Worm (Caenorhabditis elegans) whole organism, late embryonic: ENCODE measurements around the gene F14H3.15.
A peak's percentile ranks its signal among the peaks of the same experiment; 100 is the strongest.

Source experiments
- C38D4.7 ChIP-seq: fragments of 200-800 bp; sonication (Bioruptor generic); optimal IDR thresholded peaks from 2 replicates; lab custom pipeline; 2018; ENCODE audit warnings: mild to moderate bottlenecking, missing genetic modification characterization, moderate library complexity, missing compliant biosample characterization
- K02D7.2 ChIP-seq: sonication (generic microtip); optimal IDR thresholded peaks from 2 replicates; lab custom pipeline; 2017; ENCODE audit warnings: mild to moderate bottlenecking, missing genetic modification characterization, missing compliant biosample characterization
- ahr-1 ChIP-seq: sonication (generic microtip); optimal IDR thresholded peaks from 2 replicates; lab custom pipeline; 2016; ENCODE audit warnings: missing genetic modification characterization, missing compliant biosample characterization
- ceh-19 ChIP-seq: fragments of 200-800 bp; sonication (Bioruptor generic); optimal IDR thresholded peaks from 2 replicates; lab custom pipeline; 2018; ENCODE audit warnings: mild to moderate bottlenecking, missing genetic modification characterization, missing compliant biosample characterization
- ceh-24 ChIP-seq: sonication (generic microtip); optimal IDR thresholded peaks from 2 replicates; lab custom pipeline; 2016; ENCODE audit warnings: mild to moderate bottlenecking, missing genetic modification characterization, missing compliant biosample characterization
- ceh-31 ChIP-seq: sonication (generic microtip); optimal IDR thresholded peaks from 2 replicates; lab custom pipeline; 2016; ENCODE audit warnings: missing genetic modification characterization, missing compliant biosample characterization
- ceh-45 ChIP-seq: fragments of 200-800 bp; sonication (Bioruptor generic); IDR thresholded peaks from 2 replicates; pipeline ENCODE4 v1.3.6; 2022; ENCODE audit warnings: missing genetic modification reagents, missing genetic modification characterization, missing compliant biosample characterization
- ceh-48 ChIP-seq: sonication (generic microtip); optimal IDR thresholded peaks from 2 replicates; lab custom pipeline; 2016; ENCODE audit warnings: missing genetic modification characterization, inconsistent platforms, missing compliant biosample characterization
- elt-2 ChIP-seq: sonication (generic microtip); optimal IDR thresholded peaks from 2 replicates; lab custom pipeline; 2016; ENCODE audit warnings: missing genetic modification reagents, missing genetic modification characterization, missing compliant biosample characterization
- elt-4 ChIP-seq: sonication (generic microtip); optimal IDR thresholded peaks from 2 replicates; lab custom pipeline; 2016; ENCODE audit warnings: missing genetic modification characterization, missing compliant biosample characterization
- eyg-1 ChIP-seq: sonication (generic microtip); optimal IDR thresholded peaks from 2 replicates; lab custom pipeline; 2016; ENCODE audit warnings: missing genotype, missing genetic modification characterization, missing compliant biosample characterization
- fax-1 ChIP-seq: sonication (generic microtip); optimal IDR thresholded peaks from 2 replicates; lab custom pipeline; 2016; ENCODE audit warnings: missing genotype, missing genetic modification characterization, missing compliant biosample characterization
- fkh-10 ChIP-seq: fragments of 150-350 bp; optimal IDR thresholded peaks from 2 replicates; lab custom pipeline; 2014; ENCODE audit warnings: missing biosample characterization, missing genetic modification reagents, missing genetic modification characterization
- gmeb-2 ChIP-seq: sonication (generic microtip); optimal IDR thresholded peaks from 2 replicates; lab custom pipeline; 2016; ENCODE audit warnings: missing genetic modification characterization, inconsistent platforms, missing compliant biosample characterization
- hlh-15 ChIP-seq: sonication (generic microtip); optimal IDR thresholded peaks from 2 replicates; lab custom pipeline; 2016; ENCODE audit warnings: missing genetic modification characterization, missing compliant biosample characterization
- hlh-30 ChIP-seq: sonication (generic microtip); optimal IDR thresholded peaks from 2 replicates; lab custom pipeline; 2017; ENCODE audit warnings: antibody characterized with exemption, missing genetic modification characterization, missing compliant biosample characterization; ENCODE audit not compliant: insufficient read depth
- hlh-6 ChIP-seq: sonication (generic microtip); optimal IDR thresholded peaks from 2 replicates; lab custom pipeline; 2016; ENCODE audit warnings: missing genotype, missing genetic modification characterization, missing compliant biosample characterization
- lim-6 ChIP-seq: sonication (generic microtip); optimal IDR thresholded peaks from 2 replicates; lab custom pipeline; 2016; ENCODE audit warnings: missing genetic modification characterization, missing compliant biosample characterization
- nfya-1 ChIP-seq: sonication (generic microtip); optimal IDR thresholded peaks from 2 replicates; lab custom pipeline; 2017; ENCODE audit warnings: missing genetic modification characterization, mild to moderate bottlenecking, missing compliant biosample characterization, antibody characterized with exemption, moderate library complexity
- nhr-11 ChIP-seq: fragments of 150-350 bp; optimal IDR thresholded peaks from 2 replicates; lab custom pipeline; 2014; ENCODE audit warnings: missing biosample characterization, missing genetic modification characterization
- nhr-232 ChIP-seq: sonication (generic microtip); optimal IDR thresholded peaks from 2 replicates; lab custom pipeline; 2016; ENCODE audit warnings: missing genetic modification characterization, missing compliant biosample characterization
- npax-4 ChIP-seq: sonication (generic microtip); optimal IDR thresholded peaks from 2 replicates; lab custom pipeline; 2016; ENCODE audit warnings: missing genetic modification characterization, missing compliant biosample characterization
- odd-2 ChIP-seq: sonication (generic microtip); optimal IDR thresholded peaks from 2 replicates; lab custom pipeline; 2017; ENCODE audit warnings: antibody characterized with exemption, mild to moderate bottlenecking, missing genetic modification characterization, missing compliant biosample characterization
- pax-1 ChIP-seq: fragments of 150-350 bp; optimal IDR thresholded peaks from 2 replicates; lab custom pipeline; 2014; ENCODE audit warnings: missing biosample characterization, missing genetic modification characterization
- pha-2 ChIP-seq: sonication (generic microtip); optimal IDR thresholded peaks from 2 replicates; lab custom pipeline; 2017; ENCODE audit warnings: mild to moderate bottlenecking, missing genetic modification characterization, missing compliant biosample characterization
- pha-4 ChIP-seq: fragments of 150-350 bp; optimal IDR thresholded peaks from 2 replicates; lab custom pipeline; 2018; ENCODE audit warnings: missing biosample characterization, missing genetic modification reagents, missing genetic modification characterization
- ref-2 ChIP-seq: sonication (generic microtip); optimal IDR thresholded peaks from 2 replicates; lab custom pipeline; 2016; ENCODE audit warnings: missing genetic modification characterization, missing compliant biosample characterization
- sox-4 ChIP-seq: sonication (generic microtip); optimal IDR thresholded peaks from 2 replicates; lab custom pipeline; 2017; ENCODE audit warnings: mild to moderate bottlenecking, missing genetic modification characterization, inconsistent platforms, missing compliant biosample characterization
- syd-9 ChIP-seq: sonication (generic microtip); optimal IDR thresholded peaks from 2 replicates; lab custom pipeline; 2016; ENCODE audit warnings: mild to moderate bottlenecking, missing genetic modification characterization, moderate library complexity, missing compliant biosample characterization
- unc-3 ChIP-seq, 2 experiments: fragments of 200-800 bp in 1 of 2; sonication (Bioruptor generic) in 1 of 2; sonication (generic microtip) in 1 of 2; conservative IDR thresholded peaks in 1 of 2; optimal IDR thresholded peaks in 1 of 2; 2 replicates each; pipeline versions ENCODE4 v1.3.6 to Lab custom; 2016 to 2022; ENCODE audit warnings: missing compliant biosample characterization in 2 of 2, missing genetic modification characterization in 2 of 2, missing genetic modification reagents in 1 of 2
- unc-42 ChIP-seq: sonication (generic microtip); optimal IDR thresholded peaks from 2 replicates; lab custom pipeline; 2016; ENCODE audit warnings: missing genotype, missing genetic modification characterization, missing compliant biosample characterization
- unc-86 ChIP-seq: sonication (generic microtip); optimal IDR thresholded peaks from 2 replicates; lab custom pipeline; 2016; ENCODE audit warnings: missing genetic modification characterization, missing compliant biosample characterization
- zip-5 ChIP-seq: sonication (generic microtip); optimal IDR thresholded peaks from 2 replicates; lab custom pipeline; 2016; ENCODE audit warnings: missing genetic modification characterization, missing compliant biosample characterization

The F14H3.15 gene

DNA sequence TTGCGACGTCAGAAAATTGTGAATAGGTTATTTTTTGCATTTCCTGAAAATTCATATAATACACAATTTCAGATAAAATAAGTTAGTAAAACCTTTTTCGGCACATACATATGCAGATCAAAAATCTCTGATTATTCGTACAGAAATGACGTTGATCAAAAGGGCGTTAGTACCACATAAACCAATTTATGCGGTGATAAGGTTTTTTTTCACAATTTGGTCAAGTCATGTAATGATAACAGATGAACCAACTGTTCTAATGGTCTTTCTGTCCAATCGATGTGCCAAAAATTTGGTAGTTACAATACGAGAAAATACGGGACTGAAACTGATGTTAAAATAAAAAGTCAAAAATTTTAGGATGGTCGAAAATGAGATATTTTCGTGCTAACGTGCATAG, 20.0 kb upstream of the F14H3.15 start:
- TF ChIP-seq elt-2 (tag; lab: Kevin White, UChicago) (peak; percentile 41), syd-9 (tag; lab: Kevin White, UChicago) (no peak)
- TF ChIP-seq, all 69 proteins: peak for 1

ce11 chrV:16075250-16075709, 15.2 kb upstream of the F14H3.15 start, which contains the start of the genes F14H3.12 and srj-29:
Gene F14H3.12, minus strand, starts transcription at chrV:16075323.
Gene srj-29, plus strand, starts transcription at chrV:16075659.
- TF ChIP-seq hlh-6 (tag; lab: Kevin White, UChicago) (no peak), ceh-24 (tag; lab: Kevin White, UChicago) (no peak), odd-2 (tag; lab: Kevin White, UChicago) (no peak)

DNA sequence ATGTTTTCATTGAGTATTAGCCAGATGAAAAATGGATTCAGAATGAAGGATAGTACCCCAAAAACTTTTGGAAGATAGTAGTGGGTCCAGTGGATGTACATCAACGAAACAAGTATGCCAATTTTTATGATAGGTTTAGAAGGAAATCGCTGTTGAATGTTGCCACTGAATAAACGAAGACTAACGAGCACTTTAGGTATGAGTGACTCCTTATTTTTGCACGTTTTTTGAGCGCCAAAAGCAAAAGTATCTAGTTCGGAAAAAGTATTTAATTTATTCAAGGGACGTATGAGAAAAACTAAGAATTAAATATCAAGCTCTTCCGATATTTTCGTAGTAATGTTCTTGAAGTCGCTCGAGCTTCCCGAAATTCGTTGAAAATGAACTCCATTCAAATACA, 13.8 kb upstream of the F14H3.15 start, which contains the start of gene srj-10:
TSS of gene srj-10 (minus strand) at position 101 of the 400 bp plus-strand sequence.
- TF ChIP-seq eyg-1 (tag; lab: Kevin White, UChicago) (no peak), unc-42 (tag; lab: Kevin White, UChicago) (no peak), fkh-10 (GFP tag; lab: Kevin White, UChicago) (no peak), zip-5 (no peak), ahr-1 (tag; lab: Kevin White, UChicago) (no peak), nhr-232 (no peak)

- TF ChIP-seq hlh-6 (tag; lab: Kevin White, UChicago) (no peak), elt-2 (tag; lab: Kevin White, UChicago) (peak; percentile 52), ref-2 (tag; lab: Kevin White, UChicago) (no peak), gmeb-2 (tag; lab: Kevin White, UChicago) (no peak)
These were observed 11.1 kb upstream of the F14H3.15 start, which contains the start of gene nhr-176 for ce11 chrV:16071167-16071566. Gene nhr-176, plus strand, starts transcription at chrV:16071325.

- TF ChIP-seq K02D7.2 (tag; lab: Kevin White, UChicago) (no peak), elt-2 (tag; lab: Kevin White, UChicago) (peak; percentile 4)
These were observed 8.9 kb upstream of the F14H3.15 start, which contains the start of gene cyp-35D1 for ce11 chrV:16068938-16069337. Gene cyp-35D1, plus strand, starts transcription at chrV:16069238.

DNA sequence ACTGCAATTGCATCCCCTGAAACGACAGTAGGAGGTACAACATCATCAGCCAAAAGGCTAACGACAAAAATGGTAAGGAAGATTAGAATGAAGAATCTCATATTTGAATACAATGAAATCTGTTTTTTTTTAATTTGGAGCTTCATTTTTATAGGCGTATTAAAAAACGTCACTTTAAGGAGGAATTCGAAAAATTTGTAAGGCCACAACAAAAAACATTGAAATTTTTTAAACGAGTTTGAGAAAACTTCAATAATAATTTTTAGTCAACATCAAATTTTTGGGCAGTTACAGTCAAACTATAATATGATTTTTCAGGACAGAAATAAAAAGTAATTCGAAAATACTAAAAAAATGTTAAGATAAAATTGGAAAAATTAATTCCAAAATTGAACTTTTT, 2.8 kb upstream of the F14H3.15 start, which contains the start of gene F14H3.14:
TSS of gene F14H3.14 (minus strand) at position 101 of the 400 bp plus-strand sequence.
- TF ChIP-seq pha-2 (tag; lab: Kevin White, UChicago) (no peak), C38D4.7 (GFP tag; lab: Kevin White, UChicago) (no peak), lim-6 (tag; lab: Kevin White, UChicago) (no peak), hlh-30 (no peak), ceh-48 (tag; lab: Kevin White, UChicago) (no peak), hlh-15 (tag; lab: Kevin White, UChicago) (no peak), npax-4 (tag; lab: Kevin White, UChicago) (no peak), elt-4 (tag; lab: Kevin White, UChicago) (no peak), pax-1 (tag; lab: Kevin White, UChicago) (no peak), unc-86 (tag; lab: Kevin White, UChicago) (no peak), unc-3 (GFP tag; conservative IDR thresholded peaks at IDR 0.05; lab: Robert Waterston, UW) (no peak), unc-3 (tag; optimal IDR thresholded peaks at IDR 0.05; lab: Kevin White, UChicago) (no peak), ceh-31 (tag; lab: Kevin White, UChicago) (no peak), nhr-11 (tag; lab: Kevin White, UChicago) (no peak), elt-2 (tag; lab: Kevin White, UChicago) (no peak), sox-4 (tag; lab: Kevin White, UChicago) (no peak), nfya-1 (no peak), pha-4 (tag; lab: Kevin White, UChicago) (no peak), ceh-19 (GFP tag; lab: Kevin White, UChicago) (no peak), ceh-45 (GFP tag; lab: Robert Waterston, UW) (no peak), fax-1 (tag; lab: Kevin White, UChicago) (no peak)
